Fruit fly (Drosophila melanogaster): ENCODE results near the gene CG15478.

The CG15478 gene

dm6 chrX:7701282-7702078 lies 16.3 kb downstream of the CG15478 start (continued):
- TF ChIP-seq Fer1 (GFP tag; optimal IDR thresholded peaks at IDR 0.05) (peak; percentile 90), Dfd (GFP tag; optimal IDR thresholded peaks at IDR 0.05) (no peak), usp (GFP tag; optimal IDR thresholded peaks at IDR 0.05) (no peak), CG13894 (tag; optimal IDR thresholded peaks at IDR 0.05) (peak; percentile 86), dysf (GFP tag; IDR thresholded peaks at IDR 0.05) (peak; percentile 85), HLHmδ (GFP tag; optimal IDR thresholded peaks at IDR 0.05) (no peak), CG12942 (GFP tag; optimal IDR thresholded peaks at IDR 0.05) (peak; percentile 13), eyg (GFP tag; optimal IDR thresholded peaks at IDR 0.05) (peak; percentile 45), Nf-YC (tag; optimal IDR thresholded peaks at IDR 0.05) (peak; percentile 72), CG14050 (GFP tag; IDR thresholded peaks at IDR 0.05) (peak; percentile 46; the same call in 1 of the 3 replicates), CG8290 (GFP tag; optimal IDR thresholded peaks at IDR 0.05) (no peak), CG8290 (tag; optimal IDR thresholded peaks at IDR 0.05) (peak in 1 of 2 experiments; percentile 63), CG11093 (GFP tag; IDR thresholded peaks at IDR 0.05) (peak; percentile 54; the same call in 1 of the 3 replicates), bigmax (GFP tag; optimal IDR thresholded peaks at IDR 0.05) (peak; percentile 22), chinmo (GFP tag; IDR thresholded peaks at IDR 0.05; ENCODE audit: partially characterized antibody) (peak; percentile 82; the same call in 3 of the 4 replicates), ranshi (GFP tag; IDR thresholded peaks at IDR 0.05) (0 out of 2 replicates have a peak, but pooled peaks have one; percentile 21), ems (GFP tag; optimal IDR thresholded peaks at IDR 0.05) (peak; percentile 34), run (tag; optimal IDR thresholded peaks at IDR 0.05) (peak; percentile 32), Dref (GFP tag; IDR thresholded peaks at IDR 0.05) (no peak), tio (GFP tag; optimal IDR thresholded peaks at IDR 0.05) (peak; percentile 63), H15 (GFP tag; IDR thresholded peaks at IDR 0.05) (0 out of 3 replicates have a peak, but pooled peaks have one; percentile 46), CG12299 (tag; optimal IDR thresholded peaks at IDR 0.05) (peak; percentile 68), phol (tag; optimal IDR thresholded peaks at IDR 0.05) (peak; percentile 71), caup (GFP tag; optimal IDR thresholded peaks at IDR 0.05; ENCODE audit: severe bottlenecking) (peak; percentile 82), HLH4C (GFP tag; IDR thresholded peaks at IDR 0.05; ENCODE audit: partially characterized antibody) (no peak), eve (GFP tag; optimal IDR thresholded peaks at IDR 0.05) (peak in 1 of 2 experiments; percentile 65), CG17912 (GFP tag; optimal IDR thresholded peaks at IDR 0.05) (no peak), gcm2 (GFP tag; optimal IDR thresholded peaks at IDR 0.05) (peak; percentile 36), tna (GFP tag; IDR thresholded peaks at IDR 0.05; ENCODE audit: partially characterized antibody) (no peak), CG11456 (GFP tag; IDR thresholded peaks at IDR 0.05) (peak; percentile 50; the same call in 1 of the 3 replicates), Med (GFP tag) (peak; percentile 93), CG6854 (GFP tag; optimal IDR thresholded peaks at IDR 0.05) (peak; percentile 46), CG4730 (GFP tag; IDR thresholded peaks at IDR 0.05) (0 out of 2 replicates have a peak, but pooled peaks have one; percentile 48), CG9609 (GFP tag; optimal IDR thresholded peaks at IDR 0.05) (peak; percentile 45), Hmx (GFP tag; optimal IDR thresholded peaks at IDR 0.05) (no peak), mld (GFP tag; IDR thresholded peaks at IDR 0.05; ENCODE audit: partially characterized antibody) (no peak), knrl (GFP tag; IDR thresholded peaks at IDR 0.05; ENCODE audit: partially characterized antibody) (no peak), CG1603 (tag; optimal IDR thresholded peaks at IDR 0.05) (peak; percentile 33), Hmr (GFP tag; optimal IDR thresholded peaks at IDR 0.05) (peak; percentile 89), scrt (GFP tag; optimal IDR thresholded peaks at IDR 0.05) (peak; percentile 76), CG17359 (tag; optimal IDR thresholded peaks at IDR 0.05) (peak; percentile 79), wor (GFP tag; IDR thresholded peaks at IDR 0.05) (peak; percentile 29; the same call in 1 of the 2 replicates), oc (tag; optimal IDR thresholded peaks at IDR 0.05) (peak; percentile 55), nau (GFP tag; optimal IDR thresholded peaks at IDR 0.05) (peak; percentile 62), Trl (optimal IDR thresholded peaks at IDR 0.05) (no peak), Trl (GFP tag; optimal IDR thresholded peaks at IDR 0.05) (peak; percentile 5), slbo (GFP tag; IDR thresholded peaks at IDR 0.05) (peak; percentile 81), CG31441 (GFP tag; IDR thresholded peaks at IDR 0.05) (peak; percentile 82), CG7928 (GFP tag; optimal IDR thresholded peaks at IDR 0.05) (peak; percentile 16)

Data from whole organism, embryonic.